Fruit fly (Drosophila melanogaster) whole organism, prepupa: Measurements from ENCODE around the gene toe.

ENCODE experiments used
- CG15336 ChIP-seq: fragments of 200-800 bp; sonication (Bioruptor generic); IDR thresholded peaks from 2 replicates; pipeline ENCODE4 v1.3.6; 2022; ENCODE audit warnings: missing biosample characterization, missing genetic modification characterization
- CG34406 ChIP-seq: fragments of 200-800 bp; sonication (Bioruptor generic); optimal IDR thresholded peaks from 3 replicates; lab custom pipeline; 2016; ENCODE audit warnings: missing biosample characterization, missing genetic modification characterization
- CG4318 ChIP-seq: fragments of 200-800 bp; sonication (Bioruptor generic); optimal IDR thresholded peaks from 3 replicates; lab custom pipeline; 2017; ENCODE audit warnings: missing biosample characterization, mild to moderate bottlenecking, missing genetic modification characterization
- CG7368 ChIP-seq: fragments of 200-800 bp; sonication (Bioruptor generic); optimal IDR thresholded peaks from 3 replicates; lab custom pipeline; 2016; ENCODE audit warnings: missing biosample characterization, missing genetic modification characterization
- CG8632 ChIP-seq: fragments of 200-800 bp; sonication (Bioruptor generic); optimal IDR thresholded peaks from 3 replicates; lab custom pipeline; 2016; ENCODE audit warnings: missing biosample characterization, missing genetic modification characterization
- Ets21C ChIP-seq: fragments of 200-800 bp; sonication (Bioruptor generic); optimal IDR thresholded peaks from 3 replicates; lab custom pipeline; 2016; ENCODE audit warnings: missing biosample characterization, missing genetic modification characterization
- Gug ChIP-seq: fragments of 200-800 bp; sonication (Bioruptor generic); IDR thresholded peaks from 2 replicates; pipeline ENCODE4 v1.3.6; 2022; ENCODE audit warnings: missing biosample characterization, missing genetic modification characterization
- Hr38 ChIP-seq: sonication (Bioruptor generic); optimal IDR thresholded peaks from 2 replicates; lab custom pipeline; 2016; ENCODE audit warnings: missing biosample characterization, missing genetic modification characterization
- Hr4 ChIP-seq: fragments of 200-800 bp; sonication (Bioruptor generic); optimal IDR thresholded peaks from 3 replicates; lab custom pipeline; 2016; ENCODE audit warnings: missing biosample characterization, missing genetic modification characterization
- Met ChIP-seq: fragments of 200-800 bp; sonication (Bioruptor generic); optimal IDR thresholded peaks from 3 replicates; lab custom pipeline; 2016; ENCODE audit warnings: missing biosample characterization, missing genetic modification characterization
- achi ChIP-seq: fragments of 200-800 bp; sonication (Bioruptor generic); optimal IDR thresholded peaks from 3 replicates; lab custom pipeline; 2016; ENCODE audit warnings: missing biosample characterization, missing genetic modification characterization
- cyc ChIP-seq: fragments of 200-800 bp; sonication (Bioruptor generic); optimal IDR thresholded peaks from 3 replicates; lab custom pipeline; 2016; ENCODE audit warnings: missing biosample characterization, missing genetic modification characterization
- net ChIP-seq: fragments of 200-800 bp; sonication (Bioruptor generic); optimal IDR thresholded peaks from 3 replicates; lab custom pipeline; 2016; ENCODE audit warnings: missing biosample characterization, missing genetic modification characterization
- spab ChIP-seq: fragments of 200-800 bp; sonication (Bioruptor generic); optimal IDR thresholded peaks from 2 replicates; lab custom pipeline; 2017; ENCODE audit warnings: missing biosample characterization, mild to moderate bottlenecking, missing genetic modification characterization, missing genetic modification reagents

DNA sequence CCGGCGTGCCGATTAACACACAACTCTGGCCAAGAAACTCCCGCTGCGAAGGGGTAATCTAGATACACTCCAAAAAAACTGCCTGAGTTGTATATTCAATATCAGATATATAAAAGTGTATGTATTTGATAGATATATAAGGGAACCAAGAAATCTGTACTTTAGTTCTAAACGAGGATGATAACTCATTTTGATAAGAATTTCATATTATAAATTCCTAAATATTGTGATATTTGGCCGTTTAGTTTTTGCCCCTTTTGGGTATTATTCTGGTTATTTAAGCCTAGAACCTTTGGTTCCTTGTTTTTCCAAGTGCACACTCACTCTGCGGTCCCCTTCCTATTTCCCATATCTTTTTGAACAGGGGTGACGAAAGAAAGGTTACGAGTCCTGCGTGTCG lies 21.1 kb upstream of the toe start:
- TF ChIP-seq Ets21C (GFP tag; lab: Kevin White, UChicago) (no peak), CG15336 (GFP tag; lab: Robert Waterston, UW) (no peak), CG7368 (GFP tag; lab: Kevin White, UChicago) (no peak), Met (GFP tag; lab: Kevin White, UChicago) (no peak), CG34406 (no peak), spab (GFP tag; lab: Kevin White, UChicago) (no peak), cyc (GFP tag; lab: Kevin White, UChicago) (no peak), net (no peak), Hr38 (GFP tag; lab: Kevin White, UChicago) (no peak), CG8632 (GFP tag; lab: Kevin White, UChicago) (no peak), Hr4 (no peak), CG4318 (GFP tag; lab: Kevin White, UChicago) (no peak), Gug (GFP tag; lab: Robert Waterston, UW) (no peak), achi (GFP tag; lab: Kevin White, UChicago) (no peak)
